Fruit fly (Drosophila melanogaster): Measurements from ENCODE around the gene Pglym87.

DNA sequence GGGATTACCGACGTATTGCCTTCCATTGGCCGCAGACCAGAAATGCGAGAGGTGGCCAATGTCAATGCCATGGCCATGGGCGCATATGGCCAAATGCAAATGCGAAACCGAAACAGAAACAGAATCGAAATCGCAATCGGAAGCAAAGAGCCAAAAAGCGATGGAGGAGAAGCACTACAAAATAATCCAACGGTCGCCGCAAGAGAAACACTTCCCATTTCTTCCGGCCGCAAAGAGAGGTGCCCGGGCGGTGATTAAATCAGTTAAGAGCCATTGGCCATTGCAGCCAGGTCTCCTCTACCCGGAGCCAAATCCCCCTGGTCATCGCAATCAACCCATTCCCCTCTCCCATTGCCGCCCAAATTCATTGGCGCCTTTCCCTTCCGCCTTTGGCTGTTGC lies 18.3 kb downstream of the Pglym87 start, which contains the start of gene CG14742:
- no peak for TF ChIP-seq CG16779 (tag; optimal IDR thresholded peaks at IDR 0.05)
- TF ChIP-seq CG6808 (GFP tag; optimal IDR thresholded peaks at IDR 0.05), result no peak
- no peak for TF ChIP-seq CG3919 (GFP tag; optimal IDR thresholded peaks at IDR 0.05)
- TF ChIP-seq Hr38 (GFP tag; optimal IDR thresholded peaks at IDR 0.05), result no peak
- TF ChIP-seq CG6854 (GFP tag; optimal IDR thresholded peaks at IDR 0.05), result no peak
- TF ChIP-seq Met (GFP tag; optimal IDR thresholded peaks at IDR 0.05), result no peak
- no peak for TF ChIP-seq CG11902 (GFP tag; optimal IDR thresholded peaks at IDR 0.05)
- TF ChIP-seq Lpt (GFP tag; optimal IDR thresholded peaks at IDR 0.05), result no peak
- TF ChIP-seq CG6163 (GFP tag; IDR thresholded peaks at IDR 0.05), result no peak
- TF ChIP-seq dac (GFP tag; optimal IDR thresholded peaks at IDR 0.05), result no peak

Measured in whole organism, prepupa.